Worm (Caenorhabditis elegans) whole organism, L1 larva: ENCODE data around the gene hlh-29.

Experiments used
- alr-1 ChIP-seq: fragments of 200-800 bp; sonication (Bioruptor generic); optimal IDR thresholded peaks from 2 replicates; lab custom pipeline; 2018; ENCODE audit warnings: borderline replicate concordance, mild to moderate bottlenecking, missing genetic modification characterization, missing compliant biosample characterization
- ama-1 ChIP-seq: fragments of 150-350 bp; optimal IDR thresholded peaks from 2 replicates; lab custom pipeline; 2014
- blmp-1 ChIP-seq: fragments of 150-350 bp; optimal IDR thresholded peaks from 2 replicates; lab custom pipeline; 2014; ENCODE audit warnings: missing biosample characterization, missing genetic modification characterization
- ceh-63 ChIP-seq: fragments of 200-800 bp; sonication (Bioruptor generic); optimal IDR thresholded peaks from 2 replicates; lab custom pipeline; 2018; ENCODE audit warnings: mild to moderate bottlenecking, missing genetic modification characterization, missing compliant biosample characterization
- ceh-82 ChIP-seq, 3 experiments: fragments of 150-350 bp in 1 of 3; sonication (generic microtip) in 2 of 3; optimal IDR thresholded peaks; 2 replicates each; lab custom pipeline; 2014 to 2017; ENCODE audit warnings: missing biosample characterization in 3 of 3, missing genetic modification characterization in 3 of 3
- ceh-88 ChIP-seq: fragments of 200-800 bp; sonication (Bioruptor generic); IDR thresholded peaks from 2 replicates; pipeline ENCODE4 v1.3.6; 2022; ENCODE audit warnings: missing genetic modification characterization, missing compliant biosample characterization
- ceh-90 ChIP-seq: sonication (generic microtip); optimal IDR thresholded peaks from 2 replicates; lab custom pipeline; 2016; ENCODE audit warnings: missing genetic modification characterization, missing compliant biosample characterization
- dsc-1 ChIP-seq: sonication (generic microtip); optimal IDR thresholded peaks from 2 replicates; lab custom pipeline; 2016; ENCODE audit warnings: mild to moderate bottlenecking, missing genetic modification characterization, missing compliant biosample characterization
- efl-1 ChIP-seq, 4 experiments: fragments of 150-350 bp; optimal IDR thresholded peaks in 3 of 4; peaks in 1 of 4; 1 replicate in 1 of 4; 2 replicates in 3 of 4; lab custom pipeline; 2014; ENCODE audit warnings: missing biosample characterization in 2 of 4, missing genetic modification characterization in 2 of 4, missing genetic modification reagents in 2 of 4
- efl-3 ChIP-seq: fragments of 200-800 bp; sonication (Bioruptor generic); optimal IDR thresholded peaks from 2 replicates; lab custom pipeline; 2018; ENCODE audit warnings: mild to moderate bottlenecking, missing genetic modification characterization, missing compliant biosample characterization
- egl-13 ChIP-seq: sonication (generic microtip); optimal IDR thresholded peaks from 2 replicates; lab custom pipeline; 2016; ENCODE audit warnings: missing genotype, missing genetic modification reagents, missing genetic modification characterization, missing compliant biosample characterization
- egl-27 ChIP-seq, 2 experiments: fragments of 150-350 bp in 1 of 2; sonication (generic microtip); optimal IDR thresholded peaks; 3 replicates each; lab custom pipeline; 2017 to 2018; ENCODE audit warnings: missing biosample characterization in 2 of 2, missing genetic modification characterization in 2 of 2, missing genetic modification reagents in 2 of 2
- elt-2 ChIP-seq: sonication (generic microtip); optimal IDR thresholded peaks from 2 replicates; lab custom pipeline; 2016; ENCODE audit warnings: missing genetic modification characterization, mild to moderate bottlenecking, inconsistent platforms, missing compliant biosample characterization, missing genetic modification reagents
- fkh-8 ChIP-seq: sonication (generic microtip); optimal IDR thresholded peaks from 2 replicates; lab custom pipeline; 2016; ENCODE audit warnings: mild to moderate bottlenecking, missing genetic modification characterization, missing compliant biosample characterization
- fos-1 ChIP-seq: fragments of 150-350 bp; optimal IDR thresholded peaks from 2 replicates; lab custom pipeline; 2014; ENCODE audit warnings: missing biosample characterization, missing genetic modification characterization
- grh-1 ChIP-seq: fragments of 200-800 bp; sonication (Bioruptor generic); IDR thresholded peaks from 2 replicates; pipeline ENCODE4 v1.3.6; 2022; ENCODE audit warnings: missing genetic modification reagents, missing genetic modification characterization, missing compliant biosample characterization
- hlh-4 ChIP-seq: sonication (generic microtip); optimal IDR thresholded peaks from 2 replicates; lab custom pipeline; 2016; ENCODE audit warnings: mild to moderate bottlenecking, missing genetic modification characterization, missing compliant biosample characterization
- hpl-2 ChIP-seq: fragments of 150-350 bp; optimal IDR thresholded peaks from 2 replicates; lab custom pipeline; 2014; ENCODE audit warnings: missing biosample characterization, missing genetic modification reagents, missing genetic modification characterization
- jun-1 ChIP-seq: fragments of 150-350 bp; optimal IDR thresholded peaks from 2 replicates; lab custom pipeline; 2014; ENCODE audit warnings: missing biosample characterization, missing genetic modification reagents, missing genetic modification characterization
- lin-14 ChIP-seq: fragments of 200-800 bp; sonication (Bioruptor generic); optimal IDR thresholded peaks from 2 replicates; lab custom pipeline; 2018; ENCODE audit warnings: mild to moderate bottlenecking, missing genetic modification characterization, moderate library complexity, missing compliant biosample characterization
- lin-15B ChIP-seq: fragments of 150-350 bp; sonication (generic microtip); optimal IDR thresholded peaks from 3 replicates; lab custom pipeline; 2014; ENCODE audit warnings: missing biosample characterization, missing genetic modification characterization
- lsy-2 ChIP-seq, 2 experiments: fragments of 150-350 bp; optimal IDR thresholded peaks; 2 replicates each; lab custom pipeline; 2014; ENCODE audit warnings: missing biosample characterization in 2 of 2, missing genetic modification characterization in 2 of 2
- mab-9 ChIP-seq: fragments of 200-800 bp; sonication (Bioruptor generic); IDR thresholded peaks from 2 replicates; pipeline ENCODE4 v1.3.6; 2022; ENCODE audit warnings: missing genetic modification reagents, missing genetic modification characterization, missing compliant biosample characterization
- mdl-1 ChIP-seq, 2 experiments: fragments of 150-350 bp; optimal IDR thresholded peaks; 2 replicates each; lab custom pipeline; 2014 to 2017; ENCODE audit warnings: missing biosample characterization in 2 of 2, missing genetic modification characterization in 2 of 2, inconsistent platforms in 1 of 2
- mef-2 ChIP-seq: fragments of 150-350 bp; optimal IDR thresholded peaks from 2 replicates; lab custom pipeline; 2014; ENCODE audit warnings: missing biosample characterization, missing genetic modification characterization
- mep-1 ChIP-seq: fragments of 150-350 bp; optimal IDR thresholded peaks from 2 replicates; lab custom pipeline; 2014; ENCODE audit warnings: missing biosample characterization, missing genetic modification characterization
- nhr-11 ChIP-seq: fragments of 150-350 bp; optimal IDR thresholded peaks from 2 replicates; lab custom pipeline; 2014; ENCODE audit warnings: missing biosample characterization, missing genetic modification characterization
- nhr-237 ChIP-seq: fragments of 150-350 bp; optimal IDR thresholded peaks from 2 replicates; lab custom pipeline; 2014; ENCODE audit warnings: missing biosample characterization, missing genetic modification characterization
- nhr-47 ChIP-seq: sonication (generic microtip); optimal IDR thresholded peaks from 2 replicates; lab custom pipeline; 2016; ENCODE audit warnings: mild to moderate bottlenecking, missing genetic modification characterization, moderate library complexity, missing compliant biosample characterization
- nhr-77 ChIP-seq: fragments of 150-350 bp; optimal IDR thresholded peaks from 2 replicates; lab custom pipeline; 2014; ENCODE audit warnings: missing biosample characterization, missing genetic modification characterization
- pax-3 ChIP-seq: fragments of 200-800 bp; sonication (Bioruptor generic); optimal IDR thresholded peaks from 2 replicates; lab custom pipeline; 2018; ENCODE audit warnings: mild to moderate bottlenecking, missing genetic modification characterization, moderate library complexity, missing compliant biosample characterization
- pqm-1 ChIP-seq: sonication (generic microtip); optimal IDR thresholded peaks from 3 replicates; lab custom pipeline; 2017; ENCODE audit warnings: missing biosample characterization, missing genetic modification characterization
- rnt-1 ChIP-seq: sonication (generic microtip); optimal IDR thresholded peaks from 2 replicates; lab custom pipeline; 2016; ENCODE audit warnings: mild to moderate bottlenecking, missing genetic modification characterization, moderate library complexity, missing compliant biosample characterization
- skn-1 ChIP-seq: fragments of 150-350 bp; optimal IDR thresholded peaks from 2 replicates; lab custom pipeline; 2014; ENCODE audit warnings: missing biosample characterization, missing genetic modification characterization
- snpc-4 ChIP-seq: fragments of 150-350 bp; optimal IDR thresholded peaks from 2 replicates; lab custom pipeline; 2014; ENCODE audit warnings: missing biosample characterization, missing genetic modification characterization
- sptf-1 ChIP-seq: fragments of 150-350 bp; optimal IDR thresholded peaks from 2 replicates; lab custom pipeline; 2014; ENCODE audit warnings: missing biosample characterization, missing genetic modification characterization
- sup-37 ChIP-seq: fragments of 200-800 bp; sonication (Bioruptor generic); optimal IDR thresholded peaks from 2 replicates; lab custom pipeline; 2018; ENCODE audit warnings: mild to moderate bottlenecking, missing genetic modification characterization, missing compliant biosample characterization
- tbx-2 ChIP-seq: sonication (generic microtip); optimal IDR thresholded peaks from 2 replicates; lab custom pipeline; 2016; ENCODE audit warnings: missing genetic modification characterization, missing compliant biosample characterization
- unc-130 ChIP-seq: fragments of 150-350 bp; optimal IDR thresholded peaks from 2 replicates; lab custom pipeline; 2017; ENCODE audit warnings: missing biosample characterization, missing genetic modification characterization, inconsistent platforms
- unc-30 ChIP-seq: sonication (generic microtip); optimal IDR thresholded peaks from 2 replicates; lab custom pipeline; 2017; ENCODE audit warnings: missing biosample characterization, missing genetic modification characterization
- unc-86 ChIP-seq: sonication (generic microtip); optimal IDR thresholded peaks from 2 replicates; lab custom pipeline; 2016; ENCODE audit warnings: missing genetic modification characterization, missing compliant biosample characterization
- unc-98 ChIP-seq: fragments of 200-800 bp; sonication (Bioruptor generic); IDR thresholded peaks from 2 replicates; pipeline ENCODE4 v1.3.6; 2022; ENCODE audit warnings: missing genetic modification characterization, missing compliant biosample characterization
- xbp-1 ChIP-seq: sonication (generic microtip); optimal IDR thresholded peaks from 2 replicates; lab custom pipeline; 2016; ENCODE audit warnings: missing genetic modification characterization, missing compliant biosample characterization
- zip-4 ChIP-seq: fragments of 200-800 bp; sonication (Bioruptor generic); optimal IDR thresholded peaks from 2 replicates; lab custom pipeline; 2018; ENCODE audit warnings: mild to moderate bottlenecking, missing genetic modification characterization, moderate library complexity, missing compliant biosample characterization
- ztf-11 ChIP-seq, 2 experiments: sonication (generic microtip); optimal IDR thresholded peaks; 2 replicates each; lab custom pipeline; 2016 to 2017; ENCODE audit warnings: missing genetic modification characterization in 2 of 2, missing biosample characterization in 1 of 2, missing compliant biosample characterization in 1 of 2
- ztf-4 ChIP-seq: fragments of 150-350 bp; optimal IDR thresholded peaks from 2 replicates; lab custom pipeline; 2014; ENCODE audit warnings: missing biosample characterization, missing genetic modification characterization

The hlh-29 gene

ce11 chrX:17515207-17515902 lies 33.1 kb downstream of the hlh-29 start (continued):
- peak; percentile 13 for TF ChIP-seq skn-1 (tag; lab: Kevin White, UChicago)
- TF ChIP-seq ceh-90 (tag; lab: Kevin White, UChicago): no peak
- no peak for TF ChIP-seq zip-4
- no peak for TF ChIP-seq snpc-4
- peak; percentile 48 for TF ChIP-seq pax-3 (tag; lab: Kevin White, UChicago)
- no peak for TF ChIP-seq ztf-4 (tag; lab: Kevin White, UChicago)
- no peak for TF ChIP-seq ceh-88 (GFP tag; lab: Robert Waterston, UW)
- TF ChIP-seq mdl-1 (tag; optimal IDR thresholded peaks at IDR 0.05; lab: Kevin White, UChicago): peak in 1 of 2 experiments; percentile 21
- no peak for TF ChIP-seq pqm-1 (tag; lab: Kevin White, UChicago)
- TF ChIP-seq elt-2 (tag; lab: Kevin White, UChicago): no peak
- TF ChIP-seq unc-130 (tag; lab: Kevin White, UChicago): peak; percentile 16
- TF ChIP-seq lin-15B (tag; lab: Kevin White, UChicago): no peak
- peak; percentile 12 for TF ChIP-seq nhr-47 (tag; lab: Kevin White, UChicago)
- TF ChIP-seq sup-37: no peak
- TF ChIP-seq sptf-1 (tag; lab: Kevin White, UChicago): no peak
- no peak for TF ChIP-seq xbp-1 (tag; lab: Kevin White, UChicago)
- no peak for TF ChIP-seq alr-1 (tag; lab: Kevin White, UChicago)
- no peak for TF ChIP-seq hlh-4 (tag; lab: Kevin White, UChicago)
- no peak for TF ChIP-seq lsy-2 (tag; optimal IDR thresholded peaks at IDR 0.05; lab: Kevin White, UChicago)
- peak; percentile 80 for TF ChIP-seq dsc-1 (tag; lab: Kevin White, UChicago)
- no peak for TF ChIP-seq unc-86 (tag; lab: Kevin White, UChicago)
- no peak for TF ChIP-seq fos-1 (tag; lab: Kevin White, UChicago)
- TF ChIP-seq egl-27 (tag; optimal IDR thresholded peaks at IDR 0.05; lab: Kevin White, UChicago): no peak
- no peak for TF ChIP-seq ama-1
- peak; percentile 2 for TF ChIP-seq tbx-2
- TF ChIP-seq nhr-11 (tag; lab: Kevin White, UChicago): no peak
- TF ChIP-seq mep-1 (tag; lab: Kevin White, UChicago): no peak
- TF ChIP-seq efl-3 (GFP tag; lab: Kevin White, UChicago): no peak
- TF ChIP-seq grh-1 (GFP tag; lab: Robert Waterston, UW): no peak
- TF ChIP-seq blmp-1 (tag; lab: Kevin White, UChicago): peak; percentile 94
- TF ChIP-seq egl-13: no peak

ce11 chrX:17514422-17514821 lies 34.0 kb downstream of the hlh-29 start:
- TF ChIP-seq rnt-1 (tag; lab: Kevin White, UChicago) (no peak), efl-1 (optimal IDR thresholded peaks at IDR 0.05; lab: Kevin White, UChicago) (no peak), efl-1 (GFP tag; optimal IDR thresholded peaks at IDR 0.05 in 1 of 2; lab: Kevin White, UChicago) (peak in 1 of 2 experiments; percentile 3), ceh-82 (tag; optimal IDR thresholded peaks at IDR 0.05; lab: Kevin White, UChicago) (peak in 1 of 3 experiments; percentile 18), skn-1 (tag; lab: Kevin White, UChicago) (peak; percentile 13), nhr-77 (peak; percentile 5), fkh-8 (tag; lab: Kevin White, UChicago) (peak; percentile 1), lin-14 (peak; percentile 27), nhr-237 (tag; lab: Kevin White, UChicago) (no peak)

- TF ChIP-seq hpl-2 (GFP tag; lab: Kevin White, UChicago) (no peak), nhr-47 (tag; lab: Kevin White, UChicago) (peak; percentile 87), unc-98 (GFP tag; lab: Robert Waterston, UW) (no peak), skn-1 (tag; lab: Kevin White, UChicago) (peak; percentile 64), jun-1 (no peak), pax-3 (tag; lab: Kevin White, UChicago) (no peak), unc-30 (tag; lab: Kevin White, UChicago) (no peak), hlh-4 (tag; lab: Kevin White, UChicago) (no peak), mab-9 (GFP tag; lab: Robert Waterston, UW) (no peak), lin-14 (peak; percentile 98), ceh-63 (GFP tag; lab: Kevin White, UChicago) (peak; percentile 4), ceh-88 (GFP tag; lab: Robert Waterston, UW) (no peak), ama-1 (no peak), efl-1 (optimal IDR thresholded peaks at IDR 0.05; lab: Kevin White, UChicago) (peak; percentile 61 to 77), efl-1 (GFP tag; optimal IDR thresholded peaks at IDR 0.05 in 1 of 2; lab: Kevin White, UChicago) (no peak), mef-2 (tag; lab: Kevin White, UChicago) (peak; percentile 74), unc-86 (tag; lab: Kevin White, UChicago) (peak; percentile 87), ztf-11 (tag; optimal IDR thresholded peaks at IDR 0.05; lab: Kevin White, UChicago) (peak in 1 of 2 experiments; percentile 18), zip-4 (peak; percentile 22), ceh-82 (tag; optimal IDR thresholded peaks at IDR 0.05; lab: Kevin White, UChicago) (peak; percentile 69 to 81 (median 79)), mep-1 (tag; lab: Kevin White, UChicago) (peak; percentile 86)
Measured at ce11 chrX:17513507-17514113, 34.8 kb downstream of the hlh-29 start, which contains the start of gene nhr-1. nhr-1 (plus strand) TSS chrX:17514063.
